Worm (Caenorhabditis elegans): Measurements from ENCODE around the gene F52H2.5.
A peak's percentile ranks its signal among the peaks of the same experiment; 100 is the strongest.

The F52H2.5 gene

ce11 chrX:2591586-2592000 lies 31.7 kb upstream of the F52H2.5 start (continued):
- no peak for TF ChIP-seq lin-13 (GFP tag; optimal IDR thresholded peaks at IDR 0.05)
- TF ChIP-seq ztf-1 (GFP tag; conservative IDR thresholded peaks at IDR 0.05) = no peak
- no peak for TF ChIP-seq unc-55 (GFP tag; optimal IDR thresholded peaks at IDR 0.05)
- TF ChIP-seq alr-1 (tag; optimal IDR thresholded peaks at IDR 0.05) = no peak
- peak; percentile 93 for TF ChIP-seq F13H6.1 (tag; optimal IDR thresholded peaks at IDR 0.05)
- TF ChIP-seq ceh-82 (tag; optimal IDR thresholded peaks at IDR 0.05) = no peak
- TF ChIP-seq nhr-10 (tag; optimal IDR thresholded peaks at IDR 0.05) = no peak
- TF ChIP-seq C34F6.9 (tag; optimal IDR thresholded peaks at IDR 0.05) = peak; percentile 3
- TF ChIP-seq elt-1 (tag; optimal IDR thresholded peaks at IDR 0.05) = no peak
- TF ChIP-seq lsy-2 (tag; optimal IDR thresholded peaks at IDR 0.05) = peak in 1 of 2 experiments; percentile 51

- TF ChIP-seq nhr-11 (tag; optimal IDR thresholded peaks at IDR 0.05) = no peak
- TF ChIP-seq peb-1 (tag; optimal IDR thresholded peaks at IDR 0.05) = no peak
- TF ChIP-seq aly-2 (tag; optimal IDR thresholded peaks at IDR 0.05) = no peak
- no peak for TF ChIP-seq zag-1 (tag; optimal IDR thresholded peaks at IDR 0.05)
- no peak for TF ChIP-seq nhr-77 (tag; optimal IDR thresholded peaks at IDR 0.05)
- TF ChIP-seq ztf-1 (GFP tag; conservative IDR thresholded peaks at IDR 0.05) = no peak
- TF ChIP-seq ama-1 (optimal IDR thresholded peaks at IDR 0.05) = peak; percentile 49
- TF ChIP-seq ztf-11 (tag; optimal IDR thresholded peaks at IDR 0.05) = no peak
- no peak for TF ChIP-seq C34F6.9 (tag; optimal IDR thresholded peaks at IDR 0.05)
- TF ChIP-seq blmp-1 (tag; optimal IDR thresholded peaks at IDR 0.05; ENCODE audit: insufficient read depth) = peak; percentile 36
- TF ChIP-seq sma-9 (GFP tag; optimal IDR thresholded peaks at IDR 0.05) = peak; percentile 47
- TF ChIP-seq sma-9 (tag; optimal IDR thresholded peaks at IDR 0.05) = no peak
- no peak for TF ChIP-seq F13H6.1 (tag; optimal IDR thresholded peaks at IDR 0.05)
- no peak for TF ChIP-seq lin-39 (tag; optimal IDR thresholded peaks at IDR 0.05)
- TF ChIP-seq sem-4 (tag; optimal IDR thresholded peaks at IDR 0.05) = peak; percentile 73
- TF ChIP-seq mdl-1 (tag; optimal IDR thresholded peaks at IDR 0.05) = no peak
- no peak for TF ChIP-seq alr-1 (tag; optimal IDR thresholded peaks at IDR 0.05)
- no peak for TF ChIP-seq unc-39 (tag; optimal IDR thresholded peaks at IDR 0.05)
- no peak for TF ChIP-seq Y55F3AM.14 (GFP tag; optimal IDR thresholded peaks at IDR 0.05)
- peak; percentile 38 for TF ChIP-seq nhr-129 (tag; optimal IDR thresholded peaks at IDR 0.05)
- no peak for TF ChIP-seq egl-27 (tag; optimal IDR thresholded peaks at IDR 0.05)
- TF ChIP-seq mbf-1 (tag; optimal IDR thresholded peaks at IDR 0.05) = no peak
- no peak for TF ChIP-seq R02D3.7 (tag; optimal IDR thresholded peaks at IDR 0.05)
- TF ChIP-seq nhr-25 (tag; optimal IDR thresholded peaks at IDR 0.05) = peak; percentile 85
- TF ChIP-seq ceh-82 (tag; optimal IDR thresholded peaks at IDR 0.05) = no peak
- TF ChIP-seq ztf-4 (tag; optimal IDR thresholded peaks at IDR 0.05) = no peak
- no peak for TF ChIP-seq unc-62 (GFP tag; optimal IDR thresholded peaks at IDR 0.05)
- no peak for TF ChIP-seq snpc-4 (tag; optimal IDR thresholded peaks at IDR 0.05)
- no peak for TF ChIP-seq unc-55 (GFP tag; optimal IDR thresholded peaks at IDR 0.05)
- no peak for TF ChIP-seq skn-1 (tag; optimal IDR thresholded peaks at IDR 0.05)
- no peak for TF ChIP-seq nhr-237 (tag; optimal IDR thresholded peaks at IDR 0.05)
- no peak for TF ChIP-seq nhr-10 (tag; optimal IDR thresholded peaks at IDR 0.05)
- no peak for TF ChIP-seq elt-3 (tag; optimal IDR thresholded peaks at IDR 0.05)
- TF ChIP-seq nhr-21 (tag; optimal IDR thresholded peaks at IDR 0.05) = peak; percentile 82
- TF ChIP-seq nhr-6 (tag; optimal IDR thresholded peaks at IDR 0.05) = peak; percentile 10
- no peak for TF ChIP-seq dmd-4 (tag; optimal IDR thresholded peaks at IDR 0.05)
- TF ChIP-seq sma-3 (GFP tag; optimal IDR thresholded peaks at IDR 0.05) = peak; percentile 12
- no peak for TF ChIP-seq lin-13 (GFP tag; optimal IDR thresholded peaks at IDR 0.05)
- no peak for TF ChIP-seq elt-1 (tag; optimal IDR thresholded peaks at IDR 0.05)
- TF ChIP-seq lin-11 (tag; optimal IDR thresholded peaks at IDR 0.05) = no peak
- TF ChIP-seq nhr-23 (tag; optimal IDR thresholded peaks at IDR 0.05) = no peak
- TF ChIP-seq nhr-12 (tag; optimal IDR thresholded peaks at IDR 0.05) = no peak
- no peak for TF ChIP-seq gmeb-1 (tag; optimal IDR thresholded peaks at IDR 0.05)
- no peak for TF ChIP-seq lsy-2 (tag; optimal IDR thresholded peaks at IDR 0.05)
- TF ChIP-seq ZK546.5 (tag; optimal IDR thresholded peaks at IDR 0.05) = no peak
- peak; percentile 17 for TF ChIP-seq crh-2 (tag; optimal IDR thresholded peaks at IDR 0.05)
- peak; percentile 24 for TF ChIP-seq ceh-16 (tag; optimal IDR thresholded peaks at IDR 0.05)
- peak; percentile 26 for TF ChIP-seq fos-1 (tag; optimal IDR thresholded peaks at IDR 0.05)
- no peak for TF ChIP-seq mab-5 (tag; optimal IDR thresholded peaks at IDR 0.05)
Measured at ce11 chrX:2590777-2591176, 30.9 kb upstream of the F52H2.5 start.

Measured in whole organism, L2 larva.